Fruit fly (Drosophila melanogaster) whole organism, embryonic: ENCODE data around the gene CG3587.
A peak's percentile ranks its signal among the peaks of the same experiment; 100 is the strongest.

Experiments used
- Bgb ChIP-seq: fragments of 200-800 bp; sonication (Bioruptor generic); IDR thresholded peaks from 2 replicates; pipeline ENCODE4 v1.3.6; 2022; ENCODE audit warnings: missing biosample characterization, missing genetic modification characterization; ENCODE audit not compliant: partially characterized antibody
- CG10274 ChIP-seq: fragments of 200-800 bp; sonication (Bioruptor generic); optimal IDR thresholded peaks from 3 replicates; lab custom pipeline; 2017; ENCODE audit warnings: missing biosample characterization, mild to moderate bottlenecking, missing genetic modification characterization
- CG10565 ChIP-seq: fragments of 200-800 bp; sonication (Bioruptor generic); optimal IDR thresholded peaks from 3 replicates; lab custom pipeline; 2016; ENCODE audit warnings: missing biosample characterization, mild to moderate bottlenecking, missing genetic modification characterization
- CG12155 ChIP-seq: fragments of 200-800 bp; sonication (Bioruptor generic); optimal IDR thresholded peaks from 3 replicates; lab custom pipeline; 2016; ENCODE audit warnings: missing biosample characterization, missing genetic modification characterization
- CG13296 ChIP-seq: fragments of 200-800 bp; sonication (Bioruptor generic); optimal IDR thresholded peaks from 3 replicates; lab custom pipeline; 2018; ENCODE audit warnings: missing biosample characterization, mild to moderate bottlenecking, missing genetic modification characterization
- CG13424 ChIP-seq: fragments of 200-800 bp; sonication (Bioruptor generic); optimal IDR thresholded peaks from 2 replicates; lab custom pipeline; 2019; ENCODE audit warnings: missing biosample characterization, mild to moderate bottlenecking, missing genetic modification characterization, moderate library complexity
- CG13894 ChIP-seq: fragments of 200-800 bp; sonication (Bioruptor generic); optimal IDR thresholded peaks from 3 replicates; lab custom pipeline; 2018; ENCODE audit warnings: missing biosample characterization, mild to moderate bottlenecking, missing genetic modification characterization, moderate library complexity
- CG14965 ChIP-seq: fragments of 200-800 bp; sonication (Bioruptor generic); optimal IDR thresholded peaks from 2 replicates; lab custom pipeline; 2016; ENCODE audit warnings: missing biosample characterization, missing genetic modification characterization, borderline replicate concordance
- CG2116 ChIP-seq: fragments of 200-800 bp; sonication (Bioruptor generic); optimal IDR thresholded peaks from 3 replicates; lab custom pipeline; 2018; ENCODE audit warnings: missing biosample characterization, mild to moderate bottlenecking, missing genetic modification characterization
- CG2712 ChIP-seq: fragments of 200-800 bp; optimal IDR thresholded peaks from 3 replicates; lab custom pipeline; 2019; ENCODE audit warnings: missing biosample characterization, mild to moderate bottlenecking, missing genetic modification characterization, moderate library complexity
- CG2875 ChIP-seq: fragments of 200-800 bp; sonication (Bioruptor generic); optimal IDR thresholded peaks from 2 replicates; lab custom pipeline; 2017; ENCODE audit warnings: missing biosample characterization, mild to moderate bottlenecking, missing genetic modification characterization, missing genetic modification reagents
- CG34224 ChIP-seq: fragments of 200-800 bp; sonication (Bioruptor generic); IDR thresholded peaks from 3 replicates; pipeline ENCODE4 v1.3.6; 2022; ENCODE audit warnings: missing biosample characterization, missing genetic modification characterization; ENCODE audit not compliant: partially characterized antibody
- CG4730 ChIP-seq: fragments of 200-800 bp; sonication (Bioruptor generic); IDR thresholded peaks from 2 replicates; pipeline ENCODE4 v1.3.6; 2022; ENCODE audit warnings: missing biosample characterization, missing genetic modification characterization
- CG4820 ChIP-seq: fragments of 200-800 bp; sonication (Bioruptor generic); optimal IDR thresholded peaks from 3 replicates; lab custom pipeline; 2016; ENCODE audit warnings: missing biosample characterization, missing genetic modification characterization
- CG5245 ChIP-seq: fragments of 200-800 bp; sonication (Bioruptor generic); optimal IDR thresholded peaks from 3 replicates; lab custom pipeline; 2016; ENCODE audit warnings: missing biosample characterization, missing genetic modification characterization
- CG6683 ChIP-seq: fragments of 200-800 bp; sonication (Bioruptor generic); optimal IDR thresholded peaks from 2 replicates; lab custom pipeline; 2017; ENCODE audit warnings: missing biosample characterization, mild to moderate bottlenecking, missing genetic modification characterization, missing genetic modification reagents
- CG6689 ChIP-seq: fragments of 200-800 bp; sonication (Bioruptor generic); IDR thresholded peaks from 2 replicates; pipeline ENCODE4 v1.3.6; 2022; ENCODE audit warnings: missing biosample characterization, missing genetic modification characterization
- CG7839 ChIP-seq: fragments of 200-800 bp; sonication (Bioruptor generic); optimal IDR thresholded peaks from 3 replicates; lab custom pipeline; 2018; ENCODE audit warnings: missing biosample characterization, mild to moderate bottlenecking, missing genetic modification characterization, moderate library complexity
- CG8924 ChIP-seq: fragments of 200-800 bp; optimal IDR thresholded peaks from 3 replicates; lab custom pipeline; 2019; ENCODE audit warnings: missing biosample characterization, mild to moderate bottlenecking, missing genetic modification characterization, moderate library complexity
- D ChIP-seq, 2 experiments: fragments of 200-800 bp in 1 of 2; fragments of >200 bp in 1 of 2; sonication (Bioruptor generic) in 1 of 2; optimal IDR thresholded peaks; 2 replicates in 1 of 2; 3 replicates in 1 of 2; lab custom pipeline; 2017; ENCODE audit warnings: mild to moderate bottlenecking in 1 of 2, missing biosample characterization in 1 of 2, missing genetic modification characterization in 1 of 2, missing genetic modification reagents in 1 of 2
- Dip3 ChIP-seq: fragments of 200-800 bp; sonication (Bioruptor generic); optimal IDR thresholded peaks from 3 replicates; lab custom pipeline; 2016; ENCODE audit warnings: missing biosample characterization, missing genetic modification characterization
- HLH54F ChIP-seq: fragments of 200-800 bp; sonication (Bioruptor generic); optimal IDR thresholded peaks from 3 replicates; lab custom pipeline; 2016; ENCODE audit warnings: missing biosample characterization, missing genetic modification characterization
- Hr3 ChIP-seq: fragments of 200-800 bp; sonication (Bioruptor generic); optimal IDR thresholded peaks from 3 replicates; lab custom pipeline; 2016; ENCODE audit warnings: missing biosample characterization, missing genetic modification characterization
- MTF-1 ChIP-seq: fragments of 200-800 bp; sonication (Bioruptor generic); optimal IDR thresholded peaks from 2 replicates; lab custom pipeline; 2018; ENCODE audit warnings: missing biosample characterization, mild to moderate bottlenecking, missing genetic modification characterization, borderline replicate concordance
- Optix ChIP-seq: fragments of 200-800 bp; sonication (Bioruptor generic); IDR thresholded peaks from 3 replicates; pipeline ENCODE4 v1.3.6; 2022; ENCODE audit warnings: missing biosample characterization, missing genetic modification characterization
- Trl ChIP-seq, 3 experiments: fragments of >200 bp in 2 of 3; fragments of 200-800 bp in 1 of 3; sonication (Bioruptor generic) in 1 of 3; optimal IDR thresholded peaks; 2 replicates in 1 of 3; 3 replicates in 2 of 3; lab custom pipeline; 2016 to 2017; ENCODE audit warnings: missing biosample characterization in 1 of 3, missing genetic modification characterization in 1 of 3
- chinmo ChIP-seq: fragments of 200-800 bp; sonication (Bioruptor generic); IDR thresholded peaks from 4 replicates; pipeline ENCODE4 v1.3.6; 2022; ENCODE audit warnings: missing biosample characterization, missing genetic modification characterization; ENCODE audit not compliant: partially characterized antibody
- danr ChIP-seq: fragments of 200-800 bp; sonication (Bioruptor generic); IDR thresholded peaks from 2 replicates; pipeline ENCODE4 v1.3.6; 2022; ENCODE audit warnings: missing biosample characterization, missing genetic modification characterization
- dati ChIP-seq: fragments of 200-800 bp; sonication (Bioruptor generic); IDR thresholded peaks from 2 replicates; pipeline ENCODE4 v1.3.6; 2022; ENCODE audit warnings: missing biosample characterization, missing genetic modification characterization
- dimm ChIP-seq: fragments of 200-800 bp; sonication (Bioruptor generic); IDR thresholded peaks from 2 replicates; pipeline ENCODE4 v1.3.6; 2022; ENCODE audit warnings: missing biosample characterization, missing genetic modification characterization
- dm ChIP-seq: fragments of 200-800 bp; sonication (Bioruptor generic); optimal IDR thresholded peaks from 3 replicates; lab custom pipeline; 2016; ENCODE audit warnings: missing biosample characterization, missing genetic modification characterization
- dmrt11E ChIP-seq: fragments of 200-800 bp; sonication (Bioruptor generic); optimal IDR thresholded peaks from 3 replicates; lab custom pipeline; 2018; ENCODE audit warnings: missing biosample characterization, mild to moderate bottlenecking, missing genetic modification characterization, moderate library complexity
- emc ChIP-seq: fragments of 200-800 bp; sonication (Bioruptor generic); optimal IDR thresholded peaks from 2 replicates; lab custom pipeline; 2016; ENCODE audit warnings: missing biosample characterization, missing genetic modification characterization
- en ChIP-seq: fragments of 200-800 bp; sonication (Bioruptor generic); optimal IDR thresholded peaks from 2 replicates; lab custom pipeline; 2016; ENCODE audit warnings: missing biosample characterization, missing genetic modification characterization
- hb ChIP-seq: fragments of 200-800 bp; sonication (Bioruptor generic); IDR thresholded peaks from 3 replicates; pipeline ENCODE4 v1.3.6; 2022; ENCODE audit warnings: missing biosample characterization, missing genetic modification characterization; ENCODE audit not compliant: partially characterized antibody
- hbn ChIP-seq: fragments of 200-800 bp; sonication (Bioruptor generic); IDR thresholded peaks from 2 replicates; pipeline ENCODE4 v1.3.6; 2022; ENCODE audit warnings: missing biosample characterization, missing genetic modification characterization; ENCODE audit not compliant: partially characterized antibody
- lola ChIP-seq, 3 experiments: fragments of >200 bp in 2 of 3; fragments of 200-800 bp in 1 of 3; sonication (Bioruptor generic) in 1 of 3; optimal IDR thresholded peaks; 2 replicates each; lab custom pipeline; 2017 to 2019; ENCODE audit warnings: missing biosample characterization in 3 of 3, missing genetic modification characterization in 3 of 3, mild to moderate bottlenecking in 1 of 3, moderate library complexity in 1 of 3
- odd ChIP-seq: fragments of 200-800 bp; sonication (Bioruptor generic); optimal IDR thresholded peaks from 2 replicates; lab custom pipeline; 2017; ENCODE audit warnings: missing biosample characterization, mild to moderate bottlenecking, missing genetic modification characterization
- pfk ChIP-seq: fragments of 200-800 bp; sonication (Bioruptor generic); optimal IDR thresholded peaks from 2 replicates; lab custom pipeline; 2018; ENCODE audit warnings: missing biosample characterization, mild to moderate bottlenecking, missing genetic modification characterization, moderate library complexity
- pho ChIP-seq: fragments of 200-800 bp; sonication (Bioruptor generic); optimal IDR thresholded peaks from 2 replicates; lab custom pipeline; 2016; ENCODE audit warnings: missing biosample characterization, missing genetic modification characterization
- scrt ChIP-seq: fragments of 200-800 bp; sonication (Bioruptor generic); optimal IDR thresholded peaks from 2 replicates; lab custom pipeline; 2018; ENCODE audit warnings: missing biosample characterization, mild to moderate bottlenecking, missing genetic modification characterization, moderate library complexity
- sob ChIP-seq: fragments of 200-800 bp; sonication (Bioruptor generic); IDR thresholded peaks from 2 replicates; pipeline ENCODE4 v1.3.6; 2022; ENCODE audit warnings: missing biosample characterization, missing genetic modification characterization
- stc ChIP-seq: fragments of 200-800 bp; sonication (Bioruptor generic); IDR thresholded peaks from 2 replicates; pipeline ENCODE4 v1.3.6; 2022; ENCODE audit warnings: missing biosample characterization, missing genetic modification characterization
- tio ChIP-seq: fragments of 200-800 bp; sonication (Bioruptor generic); optimal IDR thresholded peaks from 2 replicates; lab custom pipeline; 2017; ENCODE audit warnings: missing biosample characterization, missing genetic modification characterization, inconsistent platforms
- wdn ChIP-seq: fragments of 200-800 bp; sonication (Bioruptor generic); IDR thresholded peaks from 2 replicates; pipeline ENCODE4 v1.3.6; 2022; ENCODE audit warnings: missing biosample characterization, missing genetic modification characterization
- zen ChIP-seq: fragments of 200-800 bp; sonication (Bioruptor generic); optimal IDR thresholded peaks from 3 replicates; lab custom pipeline; 2018; ENCODE audit warnings: missing biosample characterization, mild to moderate bottlenecking, missing genetic modification characterization, moderate library complexity
- zen2 ChIP-seq: fragments of 200-800 bp; sonication (Bioruptor generic); IDR thresholded peaks from 3 replicates; pipeline ENCODE4 v1.3.6; 2022; ENCODE audit warnings: missing biosample characterization, missing genetic modification characterization; ENCODE audit not compliant: partially characterized antibody

Gene CG3587

dm6 chrX:1907727-1908264, 32.3 kb upstream of the CG3587 start, which contains the start of gene mip130 (continued):
- peak; percentile 67 for TF ChIP-seq CG6689 (GFP tag; lab: Robert Waterston, UW)
- peak; percentile 17; the same call in 1 of the 3 replicates for TF ChIP-seq Optix (GFP tag; lab: Robert Waterston, UW)
- TF ChIP-seq Trl (optimal IDR thresholded peaks at IDR 0.05; lab: Kevin White, UChicago), result no peak
- peak; percentile 55 for TF ChIP-seq Trl (GFP tag; optimal IDR thresholded peaks at IDR 0.05; lab: Kevin White, UChicago)
- no peak for TF ChIP-seq CG2875 (GFP tag; lab: Kevin White, UChicago)
- peak; percentile 71 for TF ChIP-seq hbn (GFP tag; lab: Robert Waterston, UW)
- TF ChIP-seq dm, result peak; percentile 4
- peak; percentile 66 for TF ChIP-seq Dip3 (GFP tag; lab: Kevin White, UChicago)
- TF ChIP-seq stc (GFP tag; lab: Robert Waterston, UW), result no peak
- 0 out of 4 replicates have a peak, but pooled peaks have one; percentile 32 for TF ChIP-seq chinmo (GFP tag; lab: Robert Waterston, UW)
- no peak for TF ChIP-seq scrt (GFP tag; lab: Kevin White, UChicago)
- TF ChIP-seq odd (GFP tag; lab: Kevin White, UChicago), result no peak
- no peak for TF ChIP-seq CG6683 (GFP tag; lab: Kevin White, UChicago)
- TF ChIP-seq CG2712 (tag; lab: Kevin White, UChicago), result peak; percentile 56
- no peak for TF ChIP-seq D (optimal IDR thresholded peaks at IDR 0.05; lab: Kevin White, UChicago)
- TF ChIP-seq D (GFP tag; optimal IDR thresholded peaks at IDR 0.05; lab: Kevin White, UChicago), result no peak
- TF ChIP-seq lola (GFP tag; optimal IDR thresholded peaks at IDR 0.05; lab: Kevin White, UChicago), result peak in 1 of 3 experiments; percentile 18
- peak; percentile 81 for TF ChIP-seq CG34224 (GFP tag; lab: Robert Waterston, UW)
- no peak for TF ChIP-seq tio (GFP tag; lab: Kevin White, UChicago)
- TF ChIP-seq wdn (GFP tag; lab: Robert Waterston, UW), result no peak
- TF ChIP-seq CG4820 (GFP tag; lab: Kevin White, UChicago), result peak; percentile 17
- no peak for TF ChIP-seq zen (tag; lab: Kevin White, UChicago)
- TF ChIP-seq CG12155 (GFP tag; lab: Kevin White, UChicago), result peak; percentile 38
- no peak for TF ChIP-seq CG14965
- TF ChIP-seq CG7839 (tag; lab: Kevin White, UChicago), result peak; percentile 66
- TF ChIP-seq sob (GFP tag; lab: Robert Waterston, UW), result peak; percentile 64; the same call in 1 of the 2 replicates
- peak; percentile 68 for TF ChIP-seq Bgb (GFP tag; lab: Robert Waterston, UW)
- TF ChIP-seq CG13296 (GFP tag; lab: Kevin White, UChicago), result no peak
- TF ChIP-seq danr (GFP tag; lab: Robert Waterston, UW), result 0 out of 2 replicates have a peak, but pooled peaks have one; percentile 23
- no peak for TF ChIP-seq CG5245 (GFP tag; lab: Kevin White, UChicago)
- peak; percentile 16 for TF ChIP-seq emc (GFP tag; lab: Kevin White, UChicago)
- 0 out of 2 replicates have a peak, but pooled peaks have one; percentile 10 for TF ChIP-seq CG4730 (GFP tag; lab: Robert Waterston, UW)
- peak; percentile 52 for TF ChIP-seq Hr3 (GFP tag; lab: Kevin White, UChicago)
- 0 out of 3 replicates have a peak, but pooled peaks have one; percentile 50 for TF ChIP-seq hb (GFP tag; lab: Robert Waterston, UW)
- TF ChIP-seq HLH54F (GFP tag; lab: Kevin White, UChicago), result peak; percentile 3
- TF ChIP-seq dati (GFP tag; lab: Robert Waterston, UW), result no peak
- no peak for TF ChIP-seq MTF-1 (GFP tag; lab: Kevin White, UChicago)
- TF ChIP-seq pho (GFP tag; lab: Kevin White, UChicago), result no peak
- TF ChIP-seq en (GFP tag; lab: Kevin White, UChicago), result no peak
- peak; percentile 47 for TF ChIP-seq CG2116 (GFP tag; lab: Kevin White, UChicago)
- peak; percentile 61; the same call in 1 of the 3 replicates for TF ChIP-seq zen2 (GFP tag; lab: Robert Waterston, UW)
- TF ChIP-seq dmrt11E, result peak; percentile 34
- TF ChIP-seq CG13894, result no peak
- TF ChIP-seq CG13424 (tag; lab: Kevin White, UChicago), result peak; percentile 35
- no peak for TF ChIP-seq pfk
- peak; percentile 99 for TF ChIP-seq CG10274 (GFP tag; lab: Kevin White, UChicago)
- peak; percentile 55 for TF ChIP-seq CG8924 (tag; lab: Kevin White, UChicago)
- no peak for TF ChIP-seq dimm
- no peak for TF ChIP-seq CG10565 (GFP tag; lab: Kevin White, UChicago)
